Fruit fly (Drosophila melanogaster) whole organism, embryonic: Measurements from ENCODE around the gene Abcd1.

ENCODE experiments used
- Awh ChIP-seq: fragments of 200-800 bp; sonication (Bioruptor generic); IDR thresholded peaks from 2 replicates; pipeline ENCODE4, ENCODE4 v1.3.6; 2022; ENCODE audit warnings: missing biosample characterization, missing genetic modification characterization
- BEAF-32 ChIP-seq: fragments of 200-800 bp; sonication (Bioruptor generic); optimal IDR thresholded peaks from 3 replicates; lab custom pipeline; 2017; ENCODE audit warnings: missing biosample characterization, missing genetic modification characterization, mild to moderate bottlenecking, moderate library complexity, missing genetic modification reagents
- CG11093 ChIP-seq: fragments of 200-800 bp; sonication (Bioruptor generic); IDR thresholded peaks from 3 replicates; pipeline ENCODE4 v1.3.6; 2022; ENCODE audit warnings: missing biosample characterization, missing genetic modification characterization
- CG11247 ChIP-seq: fragments of 200-800 bp; sonication (Bioruptor generic); IDR thresholded peaks from 2 replicates; pipeline ENCODE4 v1.3.6; 2022; ENCODE audit warnings: missing biosample characterization, missing genetic modification characterization
- CG12071 ChIP-seq: fragments of 200-800 bp; sonication (Bioruptor generic); optimal IDR thresholded peaks from 3 replicates; lab custom pipeline; 2018; ENCODE audit warnings: missing biosample characterization, mild to moderate bottlenecking, missing genetic modification characterization
- CG12769 ChIP-seq: fragments of 200-800 bp; sonication (Bioruptor generic); optimal IDR thresholded peaks from 2 replicates; lab custom pipeline; 2019; ENCODE audit warnings: missing biosample characterization, mild to moderate bottlenecking, missing genetic modification characterization, moderate library complexity
- CG15269 ChIP-seq: fragments of 200-800 bp; sonication (Bioruptor generic); optimal IDR thresholded peaks from 2 replicates; lab custom pipeline; 2018; ENCODE audit warnings: missing biosample characterization, mild to moderate bottlenecking, missing genetic modification characterization, moderate library complexity
- CG16779 ChIP-seq: fragments of 200-800 bp; sonication (Bioruptor generic); IDR thresholded peaks from 2 replicates; pipeline ENCODE4 v1.3.6; 2022; ENCODE audit warnings: missing biosample characterization, missing genetic modification characterization
- CG17802 ChIP-seq: fragments of 200-800 bp; sonication (Bioruptor generic); optimal IDR thresholded peaks from 2 replicates; lab custom pipeline; 2018; ENCODE audit warnings: missing biosample characterization, mild to moderate bottlenecking, missing genetic modification characterization, moderate library complexity
- CG2116 ChIP-seq: fragments of 200-800 bp; sonication (Bioruptor generic); optimal IDR thresholded peaks from 3 replicates; lab custom pipeline; 2018; ENCODE audit warnings: missing biosample characterization, mild to moderate bottlenecking, missing genetic modification characterization
- CG2889 ChIP-seq: fragments of 200-800 bp; sonication (Bioruptor generic); IDR thresholded peaks from 3 replicates; pipeline ENCODE4 v1.3.6; 2022; ENCODE audit warnings: missing biosample characterization, missing genetic modification characterization
- CG30020 ChIP-seq: fragments of 200-800 bp; optimal IDR thresholded peaks from 2 replicates; lab custom pipeline; 2019; ENCODE audit warnings: missing biosample characterization, mild to moderate bottlenecking, missing genetic modification characterization, moderate library complexity
- CG33213 ChIP-seq: fragments of 200-800 bp; sonication (Bioruptor generic); optimal IDR thresholded peaks from 3 replicates; lab custom pipeline; 2016; ENCODE audit warnings: missing biosample characterization, missing genetic modification characterization
- CG34224 ChIP-seq: fragments of 200-800 bp; sonication (Bioruptor generic); IDR thresholded peaks from 3 replicates; pipeline ENCODE4 v1.3.6; 2022; ENCODE audit warnings: missing biosample characterization, missing genetic modification characterization; ENCODE audit not compliant: partially characterized antibody
- CG34376 ChIP-seq: fragments of 200-800 bp; sonication (Bioruptor generic); optimal IDR thresholded peaks from 2 replicates; lab custom pipeline; 2018; ENCODE audit warnings: missing biosample characterization, mild to moderate bottlenecking, missing genetic modification characterization
- CG6765 ChIP-seq: fragments of 200-800 bp; sonication (Bioruptor generic); optimal IDR thresholded peaks from 3 replicates; lab custom pipeline; 2017; ENCODE audit warnings: missing biosample characterization, mild to moderate bottlenecking, missing genetic modification characterization
- CG6791 ChIP-seq: fragments of 200-800 bp; sonication (Bioruptor generic); IDR thresholded peaks from 3 replicates; pipeline ENCODE4 v1.3.6; 2022; ENCODE audit warnings: missing biosample characterization, missing genetic modification characterization; ENCODE audit not compliant: partially characterized antibody
- CG6854 ChIP-seq: fragments of 200-800 bp; sonication (Bioruptor generic); optimal IDR thresholded peaks from 3 replicates; lab custom pipeline; 2017; ENCODE audit warnings: missing biosample characterization, mild to moderate bottlenecking, missing genetic modification characterization
- D ChIP-seq, 2 experiments: fragments of 200-800 bp in 1 of 2; fragments of >200 bp in 1 of 2; sonication (Bioruptor generic) in 1 of 2; optimal IDR thresholded peaks; 2 replicates in 1 of 2; 3 replicates in 1 of 2; lab custom pipeline; 2017; ENCODE audit warnings: mild to moderate bottlenecking in 1 of 2, missing biosample characterization in 1 of 2, missing genetic modification characterization in 1 of 2, missing genetic modification reagents in 1 of 2
- Dfd ChIP-seq, 2 experiments: fragments of >200 bp; optimal IDR thresholded peaks; 2 replicates each; lab custom pipeline; 2017; ENCODE audit warnings: missing biosample characterization in 2 of 2, missing genetic modification characterization in 2 of 2
- Dip3 ChIP-seq: fragments of 200-800 bp; sonication (Bioruptor generic); optimal IDR thresholded peaks from 3 replicates; lab custom pipeline; 2016; ENCODE audit warnings: missing biosample characterization, missing genetic modification characterization
- Dref ChIP-seq: fragments of 200-800 bp; sonication (Bioruptor generic); IDR thresholded peaks from 2 replicates; pipeline ENCODE4 v1.3.6; 2022; ENCODE audit warnings: missing biosample characterization, missing genetic modification characterization
- Drgx ChIP-seq: fragments of 200-800 bp; sonication (Bioruptor generic); IDR thresholded peaks from 2 replicates; pipeline ENCODE4 v1.3.6; 2022; ENCODE audit warnings: missing biosample characterization, missing genetic modification characterization
- E2f2 ChIP-seq: fragments of 200-800 bp; sonication (Bioruptor generic); IDR thresholded peaks from 2 replicates; pipeline ENCODE4 v1.3.6; 2022; ENCODE audit warnings: missing biosample characterization, missing genetic modification characterization
- Ets97D ChIP-seq: fragments of 200-800 bp; sonication (Bioruptor generic); optimal IDR thresholded peaks from 3 replicates; lab custom pipeline; 2016; ENCODE audit warnings: missing biosample characterization, missing genetic modification characterization
- HmgD ChIP-seq: fragments of 200-800 bp; sonication (Bioruptor generic); optimal IDR thresholded peaks from 3 replicates; lab custom pipeline; 2016; ENCODE audit warnings: missing biosample characterization, missing genetic modification characterization
- Meics ChIP-seq: fragments of 200-800 bp; sonication (Bioruptor generic); optimal IDR thresholded peaks from 2 replicates; lab custom pipeline; 2017; ENCODE audit warnings: missing biosample characterization, mild to moderate bottlenecking, missing genetic modification characterization
- Oaz ChIP-seq: fragments of 200-800 bp; sonication (Bioruptor generic); IDR thresholded peaks from 2 replicates; pipeline ENCODE4 v1.3.6; 2022; ENCODE audit warnings: missing biosample characterization, missing genetic modification characterization
- Sox100B ChIP-seq: fragments of 200-800 bp; sonication (Bioruptor generic); optimal IDR thresholded peaks from 3 replicates; lab custom pipeline; 2018; ENCODE audit warnings: missing biosample characterization, mild to moderate bottlenecking, missing genetic modification characterization
- Sry-δ ChIP-seq: fragments of 200-800 bp; sonication (Bioruptor generic); optimal IDR thresholded peaks from 2 replicates; lab custom pipeline; 2016; ENCODE audit warnings: missing biosample characterization, missing genetic modification characterization
- Usf ChIP-seq: fragments of 200-800 bp; sonication (Bioruptor generic); optimal IDR thresholded peaks from 2 replicates; lab custom pipeline; 2017; ENCODE audit warnings: missing genotype, missing biosample characterization, missing genetic modification characterization
- YL-1 ChIP-seq: fragments of 200-800 bp; sonication (Bioruptor generic); optimal IDR thresholded peaks from 3 replicates; lab custom pipeline; 2017; ENCODE audit warnings: missing biosample characterization, mild to moderate bottlenecking, missing genetic modification characterization
- ash1 ChIP-seq: fragments of 200-800 bp; sonication (Bioruptor generic); optimal IDR thresholded peaks from 2 replicates; lab custom pipeline; 2018; ENCODE audit warnings: missing biosample characterization, mild to moderate bottlenecking, missing genetic modification characterization
- dpn ChIP-seq, 2 experiments: fragments of 200-800 bp; sonication (Bioruptor generic); optimal IDR thresholded peaks; 3 replicates each; lab custom pipeline; 2016; ENCODE audit warnings: missing biosample characterization in 2 of 2, missing genetic modification characterization in 2 of 2
- eve ChIP-seq, 2 experiments: fragments of >200 bp; optimal IDR thresholded peaks; 2 replicates each; lab custom pipeline; 2017; ENCODE audit warnings: missing biosample characterization in 2 of 2, missing genetic modification characterization in 2 of 2
- exex ChIP-seq: fragments of 200-800 bp; sonication (Bioruptor generic); optimal IDR thresholded peaks from 4 replicates; lab custom pipeline; 2018; ENCODE audit warnings: missing biosample characterization, mild to moderate bottlenecking, missing genetic modification characterization, moderate library complexity
- fru ChIP-seq: fragments of >200 bp; optimal IDR thresholded peaks from 2 replicates; lab custom pipeline; 2017
- gt ChIP-seq: fragments of 200-800 bp; sonication (Bioruptor generic); IDR thresholded peaks from 2 replicates; pipeline ENCODE4 v1.3.6; 2022; ENCODE audit warnings: missing biosample characterization, missing genetic modification characterization
- lbe ChIP-seq: fragments of 200-800 bp; sonication (Bioruptor generic); optimal IDR thresholded peaks from 2 replicates; lab custom pipeline; 2016; ENCODE audit warnings: missing biosample characterization, mild to moderate bottlenecking, missing genetic modification characterization
- lola ChIP-seq, 3 experiments: fragments of >200 bp in 2 of 3; fragments of 200-800 bp in 1 of 3; sonication (Bioruptor generic) in 1 of 3; optimal IDR thresholded peaks; 2 replicates each; lab custom pipeline; 2017 to 2019; ENCODE audit warnings: missing biosample characterization in 3 of 3, missing genetic modification characterization in 3 of 3, mild to moderate bottlenecking in 1 of 3, moderate library complexity in 1 of 3
- nau ChIP-seq: fragments of 200-800 bp; sonication (Bioruptor generic); optimal IDR thresholded peaks from 3 replicates; lab custom pipeline; 2017; ENCODE audit warnings: missing biosample characterization, mild to moderate bottlenecking, missing genetic modification characterization, missing genetic modification reagents
- pfk ChIP-seq: fragments of 200-800 bp; sonication (Bioruptor generic); optimal IDR thresholded peaks from 2 replicates; lab custom pipeline; 2018; ENCODE audit warnings: missing biosample characterization, mild to moderate bottlenecking, missing genetic modification characterization, moderate library complexity
- seq ChIP-seq: fragments of 200-800 bp; sonication (Bioruptor generic); IDR thresholded peaks from 2 replicates; pipeline ENCODE4 v1.3.6; 2022; ENCODE audit warnings: missing biosample characterization, missing genetic modification characterization
- ssp ChIP-seq: fragments of 200-800 bp; sonication (Bioruptor generic); IDR thresholded peaks from 2 replicates; pipeline ENCODE4 v1.3.6; 2022; ENCODE audit warnings: missing biosample characterization, missing genetic modification characterization
- stwl ChIP-seq: fragments of 200-800 bp; sonication (Bioruptor generic); optimal IDR thresholded peaks from 3 replicates; lab custom pipeline; 2018; ENCODE audit warnings: missing biosample characterization, mild to moderate bottlenecking, missing genetic modification characterization, moderate library complexity
- tna ChIP-seq: fragments of 200-800 bp; sonication (Bioruptor generic); IDR thresholded peaks from 2 replicates; pipeline ENCODE4 v1.3.6; 2022; ENCODE audit warnings: missing biosample characterization, missing genetic modification characterization; ENCODE audit not compliant: partially characterized antibody
- wek ChIP-seq: fragments of 200-800 bp; sonication (Bioruptor generic); optimal IDR thresholded peaks from 3 replicates; lab custom pipeline; 2018; ENCODE audit warnings: missing biosample characterization, mild to moderate bottlenecking, missing genetic modification characterization, moderate library complexity
- zf30C ChIP-seq: fragments of 200-800 bp; sonication (Bioruptor generic); optimal IDR thresholded peaks from 3 replicates; lab custom pipeline; 2018; ENCODE audit warnings: missing biosample characterization, mild to moderate bottlenecking, missing genetic modification characterization
- zfh2 ChIP-seq: fragments of 200-800 bp; sonication (Bioruptor generic); optimal IDR thresholded peaks from 2 replicates; lab custom pipeline; 2016; ENCODE audit warnings: missing biosample characterization, missing genetic modification characterization

Abcd1 gene

dm6 chr4:210011-210649 lies 16.5 kb upstream of the Abcd1 start, which contains the start of gene Crk (continued):
- peak; percentile 82 for TF ChIP-seq pfk
- TF ChIP-seq zfh2 (GFP tag; lab: Kevin White, UChicago), result peak; percentile 22
- TF ChIP-seq Dip3 (GFP tag; lab: Kevin White, UChicago), result peak; percentile 10
- TF ChIP-seq Dfd (GFP tag; optimal IDR thresholded peaks at IDR 0.05; lab: Kevin White, UChicago), result peak in 1 of 2 experiments; percentile 69
- no peak for TF ChIP-seq CG12071 (GFP tag; lab: Kevin White, UChicago)
- peak; percentile 37 for TF ChIP-seq HmgD (GFP tag; lab: Kevin White, UChicago)
- TF ChIP-seq CG6854 (GFP tag; lab: Kevin White, UChicago), result no peak
- TF ChIP-seq zf30C (GFP tag; lab: Kevin White, UChicago), result no peak
- no peak for TF ChIP-seq Usf
- TF ChIP-seq wek, result no peak
- TF ChIP-seq YL-1 (GFP tag; lab: Kevin White, UChicago), result peak; percentile 47
- TF ChIP-seq E2f2, result no peak
- TF ChIP-seq CG33213 (GFP tag; lab: Kevin White, UChicago), result peak; percentile 57
- no peak for TF ChIP-seq CG11247
- peak; percentile 100 for TF ChIP-seq ssp (GFP tag; lab: Robert Waterston, UW)
- no peak for TF ChIP-seq CG11093 (GFP tag; lab: Robert Waterston, UW)
- peak; percentile 43 for TF ChIP-seq CG12769 (tag; lab: Kevin White, UChicago)
- TF ChIP-seq Awh (GFP tag; lab: Robert Waterston, UW), result no peak
- TF ChIP-seq seq (GFP tag; lab: Robert Waterston, UW), result no peak
- TF ChIP-seq CG30020 (tag; lab: Kevin White, UChicago), result peak; percentile 99
- no peak for TF ChIP-seq Oaz (GFP tag; lab: Robert Waterston, UW)
- no peak for TF ChIP-seq CG2889
- no peak for TF ChIP-seq D (optimal IDR thresholded peaks at IDR 0.05; lab: Kevin White, UChicago)
- TF ChIP-seq D (GFP tag; optimal IDR thresholded peaks at IDR 0.05; lab: Kevin White, UChicago), result no peak
- TF ChIP-seq CG16779 (GFP tag; lab: Robert Waterston, UW), result no peak
- TF ChIP-seq ash1 (GFP tag; lab: Kevin White, UChicago), result no peak
- no peak for TF ChIP-seq stwl (tag; lab: Kevin White, UChicago)
- TF ChIP-seq CG6765 (GFP tag; lab: Kevin White, UChicago), result no peak
- TF ChIP-seq BEAF-32 (GFP tag; lab: Kevin White, UChicago), result peak; percentile 72
- peak; percentile 28 for TF ChIP-seq lbe (GFP tag; lab: Kevin White, UChicago)
- TF ChIP-seq CG6791, result peak; percentile 55; the same call in 2 of the 3 replicates
- TF ChIP-seq CG34224 (GFP tag; lab: Robert Waterston, UW), result no peak
- peak in 1 of 2 experiments; percentile 69 for TF ChIP-seq eve (GFP tag; optimal IDR thresholded peaks at IDR 0.05; lab: Kevin White, UChicago)
- no peak for TF ChIP-seq fru (lab: Kevin White, UChicago)
- TF ChIP-seq Dref (GFP tag; lab: Robert Waterston, UW), result peak; percentile 88
- TF ChIP-seq dpn (GFP tag; optimal IDR thresholded peaks at IDR 0.05; lab: Kevin White, UChicago), result peak in 1 of 2 experiments; percentile 13
- no peak for TF ChIP-seq Drgx
- TF ChIP-seq Sry-δ, result peak; percentile 74
- peak; percentile 99 for TF ChIP-seq CG17802 (tag; lab: Kevin White, UChicago)
- TF ChIP-seq nau (GFP tag; lab: Kevin White, UChicago), result peak; percentile 45
- TF ChIP-seq CG34376 (GFP tag; lab: Kevin White, UChicago), result peak; percentile 12
- TF ChIP-seq tna (GFP tag; lab: Robert Waterston, UW), result no peak
- TF ChIP-seq Meics (GFP tag; lab: Kevin White, UChicago), result no peak
- TF ChIP-seq CG15269 (tag; lab: Kevin White, UChicago), result no peak
- peak; percentile 42 for TF ChIP-seq CG2116 (GFP tag; lab: Kevin White, UChicago)
- no peak for TF ChIP-seq Sox100B (GFP tag; lab: Kevin White, UChicago)
- no peak for TF ChIP-seq exex
- TF ChIP-seq lola (GFP tag; optimal IDR thresholded peaks at IDR 0.05; lab: Kevin White, UChicago), result peak in 1 of 3 experiments; percentile 72
- peak; percentile 68 for TF ChIP-seq Ets97D (GFP tag; lab: Kevin White, UChicago)
- TF ChIP-seq gt (GFP tag; lab: Robert Waterston, UW), result no peak
